Fruit fly (Drosophila melanogaster): ENCODE measurements around the gene Cad87A.
A peak's percentile ranks its signal among the peaks of the same experiment; 100 is the strongest.

Cad87A gene

dm6 chr3R:11992934-11993670, 44.2 kb upstream of the Cad87A start, which contains the start of gene mfas (continued):
- TF ChIP-seq CG18599 (GFP tag; optimal IDR thresholded peaks at IDR 0.05) (peak; percentile 26), prd (optimal IDR thresholded peaks at IDR 0.05) (no peak), prd (GFP tag; IDR thresholded peaks at IDR 0.05) (no peak), pb (GFP tag; optimal IDR thresholded peaks at IDR 0.05) (peak; percentile 5), Jarid2 (GFP tag; optimal IDR thresholded peaks at IDR 0.05) (peak; percentile 86), pfk (GFP tag; optimal IDR thresholded peaks at IDR 0.05) (peak; percentile 10), lab (GFP tag; optimal IDR thresholded peaks at IDR 0.05) (peak; percentile 61), Dll (GFP tag; IDR thresholded peaks at IDR 0.05; ENCODE audit: partially characterized antibody) (0 out of 4 replicates have a peak, but pooled peaks have one; percentile 10), Hey (tag; optimal IDR thresholded peaks at IDR 0.05) (no peak), schlank (tag; optimal IDR thresholded peaks at IDR 0.05) (no peak), nau (GFP tag; optimal IDR thresholded peaks at IDR 0.05) (peak; percentile 63), br (optimal IDR thresholded peaks at IDR 0.05) (no peak), yki (optimal IDR thresholded peaks at IDR 0.05) (no peak), CG11695 (GFP tag; IDR thresholded peaks at IDR 0.05) (no peak), CG6791 (GFP tag; IDR thresholded peaks at IDR 0.05; ENCODE audit: partially characterized antibody) (peak; percentile 34; the same call in 1 of the 3 replicates), Oaz (GFP tag; IDR thresholded peaks at IDR 0.05) (no peak), B-H2 (GFP tag; optimal IDR thresholded peaks at IDR 0.05) (no peak), ap (GFP tag; IDR thresholded peaks at IDR 0.05) (no peak), Adf1 (GFP tag; IDR thresholded peaks at IDR 0.05) (peak; percentile 89), Side (GFP tag; optimal IDR thresholded peaks at IDR 0.05) (peak; percentile 19), Med (GFP tag) (peak; percentile 84), CG8924 (tag; optimal IDR thresholded peaks at IDR 0.05) (no peak), mirr (GFP tag; optimal IDR thresholded peaks at IDR 0.05) (peak; percentile 29), CG2875 (GFP tag; optimal IDR thresholded peaks at IDR 0.05) (peak; percentile 43), CG14860 (GFP tag; IDR thresholded peaks at IDR 0.05; ENCODE audit: partially characterized antibody) (no peak), CG14710 (tag; optimal IDR thresholded peaks at IDR 0.05) (no peak), Lpt (GFP tag; optimal IDR thresholded peaks at IDR 0.05) (no peak), CG10321 (GFP tag; IDR thresholded peaks at IDR 0.05) (no peak), sc (optimal IDR thresholded peaks at IDR 0.05) (no peak), sc (GFP tag; optimal IDR thresholded peaks at IDR 0.05) (peak; percentile 15), CG9727 (GFP tag; optimal IDR thresholded peaks at IDR 0.05) (no peak), CG1647 (GFP tag; optimal IDR thresholded peaks at IDR 0.05) (peak; percentile 17), sens (GFP tag) (peak; percentile 66), zen (tag; optimal IDR thresholded peaks at IDR 0.05) (no peak), CG11504 (tag; optimal IDR thresholded peaks at IDR 0.05) (peak; percentile 39), CG1024 (GFP tag; IDR thresholded peaks at IDR 0.05) (peak; percentile 19; the same call in 1 of the 2 replicates), gcm2 (GFP tag; optimal IDR thresholded peaks at IDR 0.05) (no peak), CG7786 (GFP tag; optimal IDR thresholded peaks at IDR 0.05) (no peak), CG9437 (GFP tag; optimal IDR thresholded peaks at IDR 0.05) (peak; percentile 1), Trl (optimal IDR thresholded peaks at IDR 0.05) (peak; percentile 39 to 44), Trl (GFP tag; optimal IDR thresholded peaks at IDR 0.05) (no peak), vvl (GFP tag; IDR thresholded peaks at IDR 0.05) (peak; percentile 80), gem (tag; optimal IDR thresholded peaks at IDR 0.05) (peak; percentile 28), ATbp (GFP tag; optimal IDR thresholded peaks at IDR 0.05) (peak; percentile 72), Drgx (GFP tag; IDR thresholded peaks at IDR 0.05) (peak; percentile 42; the same call in 1 of the 2 replicates), CG30020 (tag; optimal IDR thresholded peaks at IDR 0.05) (no peak), nerfin-2 (GFP tag; IDR thresholded peaks at IDR 0.05; ENCODE audit: partially characterized antibody) (no peak), Hr3 (GFP tag; optimal IDR thresholded peaks at IDR 0.05) (no peak), CG15601 (tag; optimal IDR thresholded peaks at IDR 0.05) (peak; percentile 43), CG13287 (GFP tag; IDR thresholded peaks at IDR 0.05; ENCODE audit: partially characterized antibody) (peak; percentile 25; the same call in 1 of the 2 replicates), CG4404 (GFP tag; IDR thresholded peaks at IDR 0.05) (no peak)

Data from whole organism, embryonic.